Worm (Caenorhabditis elegans): ENCODE results near the gene C45E5.1.

- no peak for TF ChIP-seq F13C5.2 (tag; optimal IDR thresholded peaks at IDR 0.05)
- no peak for TF ChIP-seq ama-1 (optimal IDR thresholded peaks at IDR 0.05)
- no peak for TF ChIP-seq ceh-13 (GFP tag; optimal IDR thresholded peaks at IDR 0.05)
- TF ChIP-seq flt-1 (GFP tag; IDR thresholded peaks at IDR 0.05), result no peak
- no peak for TF ChIP-seq scrt-1 (GFP tag; IDR thresholded peaks at IDR 0.05)
- TF ChIP-seq tbx-11 (GFP tag; IDR thresholded peaks at IDR 0.05), result no peak
- TF ChIP-seq hnd-1 (tag; optimal IDR thresholded peaks at IDR 0.05), result no peak
- TF ChIP-seq tbx-37 (GFP tag; conservative IDR thresholded peaks at IDR 0.05), result no peak
- TF ChIP-seq hmbx-1 (tag; optimal IDR thresholded peaks at IDR 0.05), result no peak
Observed at ce11 chrIV:5731597-5731996, 12.6 kb upstream of the C45E5.1 start, which contains the start of gene H35B03.2.
